Worm (Caenorhabditis elegans) whole organism, midembryonic: ENCODE data around the gene dot-1.2.

Experiments used
- T22C8.4 ChIP-seq: fragments of 200-800 bp; sonication (Bioruptor generic); IDR thresholded peaks from 2 replicates; pipeline ENCODE4 v1.3.6; 2022; ENCODE audit warnings: missing genetic modification characterization, missing compliant biosample characterization
- cog-1 ChIP-seq: sonication (generic microtip); optimal IDR thresholded peaks from 2 replicates; lab custom pipeline; 2016; ENCODE audit warnings: missing genetic modification characterization, missing compliant biosample characterization
- flt-1 ChIP-seq: fragments of 200-800 bp; sonication (Bioruptor generic); IDR thresholded peaks from 2 replicates; pipeline ENCODE4 v1.3.6; 2022; ENCODE audit warnings: missing genetic modification characterization, missing compliant biosample characterization
- med-1 ChIP-seq: sonication (generic microtip); optimal IDR thresholded peaks from 2 replicates; lab custom pipeline; 2017; ENCODE audit warnings: missing genetic modification characterization, mild to moderate bottlenecking, missing compliant biosample characterization, antibody characterized with exemption, missing genetic modification reagents; ENCODE audit not compliant: insufficient read depth
- ref-1 ChIP-seq: fragments of 200-800 bp; sonication (Bioruptor generic); conservative IDR thresholded peaks from 2 replicates; pipeline ENCODE4 v1.3.6; 2022; ENCODE audit warnings: missing genetic modification reagents, missing genetic modification characterization, missing compliant biosample characterization
- tab-1 ChIP-seq: fragments of 200-800 bp; sonication (Bioruptor generic); IDR thresholded peaks from 2 replicates; pipeline ENCODE4 v1.3.6; 2022; ENCODE audit warnings: missing genetic modification characterization, missing compliant biosample characterization
- ztf-23 ChIP-seq: fragments of 200-800 bp; sonication (Bioruptor generic); IDR thresholded peaks from 2 replicates; pipeline ENCODE4 v1.3.6; 2022; ENCODE audit warnings: missing genetic modification reagents, missing genetic modification characterization, missing compliant biosample characterization
- ztf-29 ChIP-seq: fragments of 200-800 bp; sonication (Bioruptor generic); IDR thresholded peaks from 2 replicates; pipeline ENCODE4 v1.3.6; 2022; ENCODE audit warnings: missing genetic modification reagents, missing genetic modification characterization, missing compliant biosample characterization

DNA sequence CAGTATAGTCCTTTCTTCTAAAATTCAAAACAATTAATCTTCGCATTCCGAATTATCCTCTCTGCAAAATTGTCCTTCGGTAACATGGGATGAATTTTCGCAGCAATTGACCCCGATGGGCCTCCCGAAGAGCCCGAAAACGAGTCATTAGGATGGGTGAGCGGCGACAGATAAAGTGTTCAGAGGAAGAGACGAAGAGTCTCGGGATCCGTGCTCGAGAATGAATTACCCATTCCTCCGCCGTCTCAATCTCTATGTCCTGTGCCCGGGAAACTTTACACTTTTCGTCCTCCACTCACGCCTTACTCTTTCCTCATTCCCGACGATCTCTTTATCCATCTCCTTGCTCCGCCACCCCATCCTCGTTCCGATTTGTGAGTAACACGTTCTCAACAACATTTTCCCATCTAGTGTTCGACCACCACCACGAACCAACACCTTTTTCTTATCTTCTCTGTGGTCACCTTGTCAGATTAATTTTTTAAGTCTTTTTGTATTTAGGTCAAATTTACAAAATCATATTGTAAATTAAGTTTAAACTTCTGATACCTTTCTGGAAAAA, 47.9 kb downstream of the dot-1.2 start:
- TF ChIP-seq flt-1 (GFP tag; lab: Robert Waterston, UW) (no peak), tab-1 (GFP tag; lab: Robert Waterston, UW) (no peak), ref-1 (no peak), ztf-29 (GFP tag; lab: Robert Waterston, UW) (no peak), med-1 (GFP tag; lab: Kevin White, UChicago) (no peak), ztf-23 (GFP tag; lab: Robert Waterston, UW) (no peak), cog-1 (no peak), T22C8.4 (GFP tag; lab: Robert Waterston, UW) (no peak)
